Worm (Caenorhabditis elegans) whole organism, L1 larva: Measurements from ENCODE around the gene scl-6.

ENCODE experiments used
- fos-1 ChIP-seq: fragments of 150-350 bp; optimal IDR thresholded peaks from 2 replicates; lab custom pipeline; 2014; ENCODE audit warnings: missing biosample characterization, missing genetic modification characterization
- mep-1 ChIP-seq: fragments of 150-350 bp; optimal IDR thresholded peaks from 2 replicates; lab custom pipeline; 2014; ENCODE audit warnings: missing biosample characterization, missing genetic modification characterization
- snpc-4 ChIP-seq: fragments of 150-350 bp; optimal IDR thresholded peaks from 2 replicates; lab custom pipeline; 2014; ENCODE audit warnings: missing biosample characterization, missing genetic modification characterization

DNA sequence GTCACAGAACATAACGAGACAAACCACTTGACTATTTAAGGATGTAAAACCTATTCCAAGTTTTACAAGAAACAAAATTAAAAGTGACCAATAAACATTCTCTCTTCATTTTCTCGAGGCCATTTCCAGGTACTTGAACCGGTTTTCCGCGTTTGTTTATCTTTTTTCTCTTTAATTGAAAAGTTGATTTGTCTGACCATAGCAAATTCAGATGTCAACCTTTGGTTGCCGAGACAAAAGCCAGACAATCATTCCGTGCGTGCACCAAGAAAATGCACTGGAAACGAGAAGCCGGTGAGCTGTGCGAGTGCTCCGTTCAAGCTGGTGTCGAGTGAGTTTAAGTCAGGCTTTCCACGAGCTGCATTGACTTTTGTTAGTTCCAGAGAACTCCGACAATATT, 13.6 kb downstream of the scl-6 start:
- TF ChIP-seq mep-1 (tag; lab: Kevin White, UChicago) (no peak), fos-1 (tag; lab: Kevin White, UChicago) (no peak), snpc-4 (no peak)
